Worm (Caenorhabditis elegans) whole organism, L2 larva: ENCODE data around the gene srsx-16.
A peak's percentile ranks its signal among the peaks of the same experiment; 100 is the strongest.

Experiments
- C34F6.9 ChIP-seq: fragments of 150-350 bp; optimal IDR thresholded peaks from 2 replicates; lab custom pipeline; 2014; ENCODE audit warnings: missing biosample characterization, missing genetic modification characterization
- F13H6.1 ChIP-seq: sonication (generic microtip); optimal IDR thresholded peaks from 2 replicates; lab custom pipeline; 2016; ENCODE audit warnings: missing genetic modification characterization, missing compliant biosample characterization
- Y55F3AM.14 ChIP-seq: fragments of 200-800 bp; sonication (Bioruptor generic); optimal IDR thresholded peaks from 2 replicates; lab custom pipeline; 2018; ENCODE audit warnings: mild to moderate bottlenecking, missing genetic modification characterization, missing compliant biosample characterization
- ZK546.5 ChIP-seq: sonication (generic microtip); optimal IDR thresholded peaks from 2 replicates; lab custom pipeline; 2017; ENCODE audit warnings: missing biosample characterization, missing genetic modification characterization
- alr-1 ChIP-seq: fragments of 150-350 bp; optimal IDR thresholded peaks from 2 replicates; lab custom pipeline; 2014; ENCODE audit warnings: missing biosample characterization, missing genetic modification characterization
- aly-2 ChIP-seq: fragments of 150-350 bp; optimal IDR thresholded peaks from 2 replicates; lab custom pipeline; 2014; ENCODE audit warnings: missing biosample characterization, missing genetic modification characterization
- ama-1 ChIP-seq: fragments of 150-350 bp; optimal IDR thresholded peaks from 2 replicates; lab custom pipeline; 2018; ENCODE audit warnings: inconsistent platforms
- blmp-1 ChIP-seq: sonication (generic microtip); optimal IDR thresholded peaks from 2 replicates; lab custom pipeline; 2017; ENCODE audit warnings: missing genetic modification characterization, mild to moderate bottlenecking, missing compliant biosample characterization, antibody characterized with exemption, moderate library complexity; ENCODE audit not compliant: insufficient read depth
- ceh-16 ChIP-seq: fragments of 150-350 bp; optimal IDR thresholded peaks from 2 replicates; lab custom pipeline; 2014; ENCODE audit warnings: missing biosample characterization, missing genetic modification characterization
- ceh-82 ChIP-seq: fragments of 150-350 bp; optimal IDR thresholded peaks from 2 replicates; lab custom pipeline; 2014; ENCODE audit warnings: missing biosample characterization, missing genetic modification characterization
- crh-2 ChIP-seq: sonication (generic microtip); optimal IDR thresholded peaks from 2 replicates; lab custom pipeline; 2017; ENCODE audit warnings: missing biosample characterization, missing genetic modification characterization
- dmd-4 ChIP-seq: sonication (generic microtip); optimal IDR thresholded peaks from 2 replicates; lab custom pipeline; 2017; ENCODE audit warnings: missing biosample characterization, missing genetic modification characterization
- egl-27 ChIP-seq: sonication (generic microtip); optimal IDR thresholded peaks from 3 replicates; lab custom pipeline; 2017; ENCODE audit warnings: missing biosample characterization, missing genetic modification reagents, missing genetic modification characterization
- elt-1 ChIP-seq: fragments of 150-350 bp; optimal IDR thresholded peaks from 2 replicates; lab custom pipeline; 2014; ENCODE audit warnings: missing biosample characterization, missing genetic modification characterization
- elt-3 ChIP-seq: sonication (generic microtip); optimal IDR thresholded peaks from 2 replicates; lab custom pipeline; 2017; ENCODE audit warnings: missing biosample characterization, missing genetic modification characterization
- fos-1 ChIP-seq: fragments of 150-350 bp; optimal IDR thresholded peaks from 2 replicates; lab custom pipeline; 2014; ENCODE audit warnings: missing biosample characterization, missing genetic modification characterization
- lin-11 ChIP-seq: fragments of 150-350 bp; sonication (generic microtip); optimal IDR thresholded peaks from 2 replicates; lab custom pipeline; 2014; ENCODE audit warnings: missing biosample characterization, missing genetic modification characterization, inconsistent platforms, mixed read lengths
- lin-13 ChIP-seq: fragments of 150-350 bp; optimal IDR thresholded peaks from 2 replicates; lab custom pipeline; 2014; ENCODE audit warnings: missing biosample characterization, missing genetic modification reagents, missing genetic modification characterization
- lsy-2 ChIP-seq, 2 experiments: fragments of 150-350 bp in 1 of 2; sonication (generic microtip) in 1 of 2; optimal IDR thresholded peaks; 2 replicates each; lab custom pipeline; 2014 to 2017; ENCODE audit warnings: missing biosample characterization in 2 of 2, missing genetic modification characterization in 2 of 2
- mdl-1 ChIP-seq, 2 experiments: fragments of 150-350 bp in 1 of 2; sonication (generic microtip) in 1 of 2; optimal IDR thresholded peaks; 2 replicates each; lab custom pipeline; 2017; ENCODE audit warnings: missing biosample characterization in 2 of 2, missing genetic modification characterization in 2 of 2
- nhr-11 ChIP-seq: fragments of 150-350 bp; optimal IDR thresholded peaks from 2 replicates; lab custom pipeline; 2014; ENCODE audit warnings: missing biosample characterization, missing genetic modification characterization
- nhr-12 ChIP-seq: fragments of 150-350 bp; optimal IDR thresholded peaks from 2 replicates; lab custom pipeline; 2014; ENCODE audit warnings: missing biosample characterization, missing genetic modification characterization
- nhr-129 ChIP-seq: fragments of 150-350 bp; optimal IDR thresholded peaks from 2 replicates; lab custom pipeline; 2014; ENCODE audit warnings: missing biosample characterization, missing genetic modification characterization
- nhr-21 ChIP-seq: fragments of 150-350 bp; optimal IDR thresholded peaks from 2 replicates; lab custom pipeline; 2014; ENCODE audit warnings: missing biosample characterization, missing genetic modification characterization
- nhr-237 ChIP-seq: fragments of 150-350 bp; optimal IDR thresholded peaks from 2 replicates; lab custom pipeline; 2014; ENCODE audit warnings: missing biosample characterization, missing genetic modification characterization
- nhr-25 ChIP-seq: fragments of 150-350 bp; sonication (generic microtip); optimal IDR thresholded peaks from 3 replicates; lab custom pipeline; 2014; ENCODE audit warnings: missing biosample characterization, missing genetic modification characterization
- nhr-6 ChIP-seq: fragments of 150-350 bp; optimal IDR thresholded peaks from 2 replicates; lab custom pipeline; 2014; ENCODE audit warnings: missing biosample characterization, missing genetic modification characterization
- nhr-77 ChIP-seq: fragments of 150-350 bp; optimal IDR thresholded peaks from 2 replicates; lab custom pipeline; 2014; ENCODE audit warnings: missing biosample characterization, missing genetic modification characterization
- peb-1 ChIP-seq: fragments of 150-350 bp; optimal IDR thresholded peaks from 2 replicates; lab custom pipeline; 2014; ENCODE audit warnings: missing biosample characterization, missing genetic modification characterization
- sem-4 ChIP-seq: fragments of 150-350 bp; optimal IDR thresholded peaks from 2 replicates; lab custom pipeline; 2014; ENCODE audit warnings: missing biosample characterization, missing genetic modification reagents, missing genetic modification characterization
- sma-3 ChIP-seq: sonication (generic microtip); optimal IDR thresholded peaks from 2 replicates; lab custom pipeline; 2016; ENCODE audit warnings: missing genetic modification reagents, missing genetic modification characterization, missing compliant biosample characterization
- sma-9 ChIP-seq, 2 experiments: fragments of 150-350 bp in 1 of 2; sonication (generic microtip) in 1 of 2; optimal IDR thresholded peaks; 2 replicates each; lab custom pipeline; 2014 to 2016; ENCODE audit warnings: missing genetic modification characterization in 2 of 2, mild to moderate bottlenecking in 1 of 2, missing biosample characterization in 1 of 2, missing compliant biosample characterization in 1 of 2, missing genetic modification reagents in 1 of 2, moderate library complexity in 1 of 2
- snpc-4 ChIP-seq: fragments of 150-350 bp; optimal IDR thresholded peaks from 2 replicates; lab custom pipeline; 2014; ENCODE audit warnings: missing biosample characterization, missing genetic modification characterization
- unc-55 ChIP-seq: fragments of 150-350 bp; sonication (generic microtip); optimal IDR thresholded peaks from 3 replicates; lab custom pipeline; 2014; ENCODE audit warnings: missing biosample characterization, missing genetic modification reagents, missing genetic modification characterization
- zag-1 ChIP-seq: fragments of 150-350 bp; optimal IDR thresholded peaks from 2 replicates; lab custom pipeline; 2014; ENCODE audit warnings: missing biosample characterization, missing genetic modification characterization
- ztf-1 ChIP-seq: fragments of 200-800 bp; sonication (Bioruptor generic); conservative IDR thresholded peaks from 2 replicates; pipeline ENCODE4 v1.3.6; 2022; ENCODE audit warnings: missing genetic modification characterization, missing compliant biosample characterization
- ztf-4 ChIP-seq: fragments of 150-350 bp; optimal IDR thresholded peaks from 2 replicates; lab custom pipeline; 2014; ENCODE audit warnings: missing biosample characterization, missing genetic modification characterization

The srsx-16 gene

ce11 chrIV:5586320-5586720 lies 33.2 kb downstream of the srsx-16 start (continued):
- TF ChIP-seq nhr-12 (tag; lab: Kevin White, UChicago) (no peak), snpc-4 (tag; lab: Kevin White, UChicago) (no peak), mdl-1 (tag; optimal IDR thresholded peaks at IDR 0.05; lab: Kevin White, UChicago) (no peak), F13H6.1 (tag; lab: Kevin White, UChicago) (no peak), lin-11 (tag; lab: Kevin White, UChicago) (no peak), ceh-82 (no peak), Y55F3AM.14 (GFP tag; lab: Kevin White, UChicago) (peak; percentile 92), nhr-21 (tag; lab: Kevin White, UChicago) (no peak), sma-9 (GFP tag; optimal IDR thresholded peaks at IDR 0.05; lab: Kevin White, UChicago) (no peak), sma-9 (tag; optimal IDR thresholded peaks at IDR 0.05; lab: Kevin White, UChicago) (no peak), nhr-129 (tag; lab: Kevin White, UChicago) (peak; percentile 84), elt-1 (tag; lab: Kevin White, UChicago) (no peak), dmd-4 (tag; lab: Kevin White, UChicago) (no peak), nhr-77 (tag; lab: Kevin White, UChicago) (no peak)

DNA sequence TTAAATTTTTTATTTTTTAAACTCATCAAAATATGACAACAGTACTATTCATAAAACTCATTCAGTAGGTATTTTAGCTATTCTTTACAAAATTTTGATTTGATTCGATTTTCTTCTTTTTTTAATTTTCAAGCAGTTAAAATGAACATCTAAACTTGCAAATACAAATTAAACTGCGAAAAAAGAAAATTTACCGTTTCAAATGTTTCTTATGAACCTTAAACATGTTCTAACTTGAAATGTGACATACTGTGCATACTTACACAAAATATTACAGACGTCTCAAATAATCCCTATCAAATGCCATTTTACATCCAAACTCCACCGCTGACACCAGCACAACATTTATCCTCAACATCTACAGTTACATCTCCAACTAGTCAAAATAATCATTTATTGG lies 35.2 kb downstream of the srsx-16 start, which contains the start of gene fkh-7:
TSS of gene fkh-7 (plus strand) at position 301 of the 400 bp plus-strand sequence.
- no peak for TF ChIP-seq C34F6.9
- no peak for TF ChIP-seq elt-3 (tag; lab: Kevin White, UChicago)
- TF ChIP-seq sem-4 (tag; lab: Kevin White, UChicago), result no peak
- no peak for TF ChIP-seq nhr-129 (tag; lab: Kevin White, UChicago)
- TF ChIP-seq, all 48 proteins: peak for 0

DNA sequence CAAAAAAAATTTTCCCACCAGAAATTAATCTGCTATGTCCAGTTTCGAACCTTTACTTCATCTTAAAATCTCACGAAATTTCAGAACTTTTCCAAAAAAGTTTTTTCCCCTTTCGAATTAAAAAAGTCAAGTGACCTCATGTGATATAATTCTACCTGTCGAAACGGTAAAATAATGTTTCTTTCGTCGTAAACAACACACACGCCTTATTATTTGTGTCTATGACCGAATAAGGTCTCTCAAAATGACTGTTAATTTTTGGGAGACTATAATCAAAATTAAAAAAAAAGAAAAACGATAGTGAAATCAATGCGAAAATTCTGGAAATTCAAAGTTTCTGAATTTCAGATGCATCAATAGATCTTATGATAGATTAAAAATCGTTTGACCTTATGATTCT lies 36.4 kb downstream of the srsx-16 start:
- peak; percentile 1 for TF ChIP-seq nhr-25
- TF ChIP-seq nhr-6 (tag; lab: Kevin White, UChicago), result no peak
- TF ChIP-seq elt-3 (tag; lab: Kevin White, UChicago), result no peak

DNA sequence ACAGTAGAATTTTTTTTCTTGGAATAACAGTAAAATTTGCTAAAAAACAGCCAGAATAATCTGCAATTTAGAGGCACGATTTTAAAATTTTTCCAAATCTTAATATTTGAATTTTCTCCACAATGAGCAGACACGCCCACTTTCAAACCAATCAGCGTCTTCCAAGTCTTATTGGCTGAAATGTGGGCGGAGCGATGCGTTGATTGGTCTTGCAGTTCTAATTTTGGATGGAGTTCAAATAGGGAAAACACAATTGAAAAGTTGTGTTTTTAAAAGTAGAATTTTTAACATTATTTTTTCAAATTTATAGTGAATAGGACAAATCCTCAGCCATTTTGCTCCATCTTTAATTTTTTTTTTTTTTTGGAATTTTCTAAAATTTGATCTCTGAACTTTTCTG lies 36.8 kb downstream of the srsx-16 start:
- no peak for TF ChIP-seq peb-1 (tag; lab: Kevin White, UChicago)
- TF ChIP-seq nhr-237 (tag; lab: Kevin White, UChicago), result no peak

- TF ChIP-seq lin-13 (peak; percentile 2), lsy-2 (tag; optimal IDR thresholded peaks at IDR 0.05; lab: Kevin White, UChicago) (peak in 1 of 2 experiments; percentile 64), zag-1 (tag; lab: Kevin White, UChicago) (peak; percentile 28), mdl-1 (tag; optimal IDR thresholded peaks at IDR 0.05; lab: Kevin White, UChicago) (peak; percentile 18 to 21), unc-55 (GFP tag; lab: Kevin White, UChicago) (peak; percentile 36), fos-1 (peak; percentile 66), F13H6.1 (tag; lab: Kevin White, UChicago) (peak; percentile 72), ceh-16 (tag; lab: Kevin White, UChicago) (no peak), nhr-129 (tag; lab: Kevin White, UChicago) (peak; percentile 73), sma-9 (GFP tag; optimal IDR thresholded peaks at IDR 0.05; lab: Kevin White, UChicago) (peak; percentile 81), sma-9 (tag; optimal IDR thresholded peaks at IDR 0.05; lab: Kevin White, UChicago) (no peak), nhr-21 (tag; lab: Kevin White, UChicago) (peak; percentile 55), nhr-77 (tag; lab: Kevin White, UChicago) (no peak), nhr-237 (tag; lab: Kevin White, UChicago) (no peak), sma-3 (GFP tag; lab: Kevin White, UChicago) (peak; percentile 32), alr-1 (tag; lab: Kevin White, UChicago) (no peak), Y55F3AM.14 (GFP tag; lab: Kevin White, UChicago) (peak; percentile 71), ama-1 (lab: Kevin White, UChicago) (peak; percentile 14), nhr-11 (tag; lab: Kevin White, UChicago) (no peak), nhr-25 (peak; percentile 40), blmp-1 (tag; lab: Kevin White, UChicago) (no peak), aly-2 (no peak), ztf-1 (GFP tag; lab: Robert Waterston, UW) (no peak), nhr-6 (tag; lab: Kevin White, UChicago) (peak; percentile 27), ZK546.5 (tag; lab: Kevin White, UChicago) (no peak), sem-4 (tag; lab: Kevin White, UChicago) (peak; percentile 37), lin-11 (tag; lab: Kevin White, UChicago) (peak; percentile 49), C34F6.9 (peak; percentile 72), egl-27 (no peak), elt-3 (tag; lab: Kevin White, UChicago) (no peak), ztf-4 (tag; lab: Kevin White, UChicago) (peak; percentile 5), crh-2 (tag; lab: Kevin White, UChicago) (peak; percentile 86)
These were observed 37.3 kb downstream of the srsx-16 start for ce11 chrIV:5582267-5582666.
